Fruit fly (Drosophila melanogaster): ENCODE measurements around the gene CG31688.

Gene CG31688

DNA sequence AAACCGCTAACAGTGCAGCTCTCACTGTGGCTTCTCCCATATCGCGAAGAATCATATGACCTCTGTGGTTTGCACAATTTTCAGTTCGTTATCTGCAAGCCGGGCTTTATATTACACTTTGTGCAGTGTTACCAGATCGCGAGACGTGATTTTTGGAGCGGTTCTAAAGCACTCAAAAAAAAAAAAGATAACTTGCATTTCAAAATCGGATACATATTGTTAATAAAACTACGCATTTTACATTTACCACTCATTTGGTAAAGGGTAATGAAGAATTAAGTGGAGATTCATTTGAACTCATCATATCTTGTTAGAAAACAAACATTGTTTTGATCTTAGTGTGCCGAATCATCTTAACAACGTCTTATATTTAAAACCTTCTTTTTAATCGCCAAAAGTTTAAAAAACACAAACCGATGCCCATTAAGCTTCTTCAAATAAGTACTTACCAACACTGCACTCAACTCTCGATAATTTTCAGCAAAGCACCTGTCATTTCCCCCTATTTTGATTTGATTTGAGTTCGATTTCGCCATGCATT lies 37.4 kb downstream of the CG31688 start, which contains the start of gene CG2493 (continued):
- TF ChIP-seq CG1024 (GFP tag; IDR thresholded peaks at IDR 0.05) (no peak), CG33557 (GFP tag; optimal IDR thresholded peaks at IDR 0.05) (no peak), Atf3 (GFP tag; optimal IDR thresholded peaks at IDR 0.05) (no peak), CG11247 (GFP tag; IDR thresholded peaks at IDR 0.05) (no peak), CG4404 (GFP tag; IDR thresholded peaks at IDR 0.05) (no peak), Fer2 (tag; optimal IDR thresholded peaks at IDR 0.05) (no peak), CG6813 (GFP tag; optimal IDR thresholded peaks at IDR 0.05) (no peak), Lim3 (GFP tag; IDR thresholded peaks at IDR 0.05) (no peak), Dek (tag; optimal IDR thresholded peaks at IDR 0.05) (no peak), Dref (GFP tag; IDR thresholded peaks at IDR 0.05) (peak; percentile 49), phol (tag; optimal IDR thresholded peaks at IDR 0.05) (peak; percentile 63), slp2 (GFP tag; optimal IDR thresholded peaks at IDR 0.05) (no peak), mld (GFP tag; IDR thresholded peaks at IDR 0.05; ENCODE audit: partially characterized antibody) (no peak), Drgx (GFP tag; IDR thresholded peaks at IDR 0.05) (peak; percentile 44; the same call in 1 of the 2 replicates), nau (GFP tag; optimal IDR thresholded peaks at IDR 0.05) (no peak), CG9797 (GFP tag; optimal IDR thresholded peaks at IDR 0.05) (peak; percentile 9), ase (GFP tag; IDR thresholded peaks at IDR 0.05) (0 out of 3 replicates have a peak, but pooled peaks have one; percentile 41), Oaz (GFP tag; IDR thresholded peaks at IDR 0.05) (no peak), CG10431 (GFP tag; optimal IDR thresholded peaks at IDR 0.05) (no peak), prd (optimal IDR thresholded peaks at IDR 0.05) (no peak), prd (GFP tag; IDR thresholded peaks at IDR 0.05) (peak; percentile 42; the same call in 1 of the 3 replicates), fd3F (GFP tag; optimal IDR thresholded peaks at IDR 0.05) (no peak), run (tag; optimal IDR thresholded peaks at IDR 0.05) (no peak), CG18599 (GFP tag; optimal IDR thresholded peaks at IDR 0.05) (peak; percentile 33), gsb (GFP tag; IDR thresholded peaks at IDR 0.05) (no peak), CG8281 (tag; optimal IDR thresholded peaks at IDR 0.05) (no peak), Dll (GFP tag; IDR thresholded peaks at IDR 0.05; ENCODE audit: partially characterized antibody) (no peak; the same call in 3 of the 4 replicates), CG6854 (GFP tag; optimal IDR thresholded peaks at IDR 0.05) (no peak), fru (optimal IDR thresholded peaks at IDR 0.05) (no peak), CG18764 (GFP tag; optimal IDR thresholded peaks at IDR 0.05) (peak; percentile 16), CrebB (tag; optimal IDR thresholded peaks at IDR 0.05) (no peak), CG3407 (GFP tag; optimal IDR thresholded peaks at IDR 0.05) (no peak), nmo (GFP tag; optimal IDR thresholded peaks at IDR 0.05) (peak; percentile 5), Nf-YA (GFP tag; IDR thresholded peaks at IDR 0.05) (no peak), Sox100B (GFP tag; optimal IDR thresholded peaks at IDR 0.05) (no peak), CG2129 (GFP tag; IDR thresholded peaks at IDR 0.05; ENCODE audit: partially characterized antibody) (no peak), bbx (GFP tag; IDR thresholded peaks at IDR 0.05; ENCODE audit: partially characterized antibody) (no peak), Chrac-16 (GFP tag; optimal IDR thresholded peaks at IDR 0.05) (no peak), Trl (optimal IDR thresholded peaks at IDR 0.05) (no peak), Trl (GFP tag; optimal IDR thresholded peaks at IDR 0.05) (no peak), CG10147 (GFP tag; optimal IDR thresholded peaks at IDR 0.05) (no peak), CG8924 (tag; optimal IDR thresholded peaks at IDR 0.05) (no peak), pan (optimal IDR thresholded peaks at IDR 0.05) (no peak), pan (GFP tag; optimal IDR thresholded peaks at IDR 0.05 in 1 of 2, IDR thresholded peaks at IDR 0.05 in 1 of 2) (peak in 1 of 2 experiments; percentile 52), Fer1 (GFP tag; optimal IDR thresholded peaks at IDR 0.05) (peak; percentile 45), CG3281 (GFP tag; optimal IDR thresholded peaks at IDR 0.05) (peak; percentile 43), tup (GFP tag; optimal IDR thresholded peaks at IDR 0.05) (no peak), emc (GFP tag; optimal IDR thresholded peaks at IDR 0.05) (no peak), sens (GFP tag) (peak; percentile 80), odd (GFP tag; optimal IDR thresholded peaks at IDR 0.05) (no peak), ems (GFP tag; optimal IDR thresholded peaks at IDR 0.05) (no peak), CG2678 (tag; optimal IDR thresholded peaks at IDR 0.05) (no peak)
